Fruit fly (Drosophila melanogaster): Measurements from ENCODE around the gene Ube3a.

Gene Ube3a

DNA sequence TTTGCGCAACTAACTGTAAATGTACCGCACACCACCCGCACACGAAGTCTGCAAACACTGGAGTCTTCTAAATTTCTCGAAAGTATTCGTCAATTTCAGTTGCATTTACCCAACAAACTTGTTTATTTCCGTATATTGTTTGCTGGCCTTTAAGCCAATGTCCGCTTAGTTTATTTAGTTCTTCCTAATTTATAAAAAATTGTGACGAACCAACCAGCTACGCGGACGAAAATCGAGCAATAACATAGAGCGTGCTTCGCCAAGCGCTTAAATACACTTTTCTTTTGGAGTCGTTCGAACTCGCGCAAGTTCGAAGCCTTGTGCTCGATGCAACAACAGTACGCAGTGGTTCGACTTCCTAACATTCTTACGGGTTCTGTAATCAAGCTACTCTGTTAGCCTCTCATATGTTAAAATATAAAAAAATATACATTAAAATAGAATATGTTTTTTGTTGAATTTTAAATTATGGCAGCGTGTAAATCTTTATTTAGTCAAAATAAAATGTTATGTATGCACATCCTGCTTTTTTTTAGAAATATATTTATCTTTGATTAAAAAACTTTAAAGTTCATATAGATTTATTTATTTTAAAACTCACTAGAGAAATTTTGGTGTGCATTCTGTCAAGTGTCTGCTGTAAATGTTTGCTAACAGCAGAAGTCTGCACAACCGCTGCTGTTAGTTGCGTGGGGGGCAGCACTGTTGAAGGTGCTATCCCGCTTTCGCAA, 12.9 kb downstream of the Ube3a start, which contains the start of gene GlcAT-P:
Gene GlcAT-P (minus strand): TSS at position 246 of the 731 bp plus-strand sequence.
- no peak for TF ChIP-seq Sin3A (optimal IDR thresholded peaks at IDR 0.05)
- TF ChIP-seq psq (optimal IDR thresholded peaks at IDR 0.05), result no peak
- no peak for TF ChIP-seq Myc (optimal IDR thresholded peaks at IDR 0.05)
- TF ChIP-seq h (optimal IDR thresholded peaks at IDR 0.05), result no peak
- TF ChIP-seq ttk (optimal IDR thresholded peaks at IDR 0.05), result no peak
- TF ChIP-seq insv (optimal IDR thresholded peaks at IDR 0.05), result no peak

DNA sequence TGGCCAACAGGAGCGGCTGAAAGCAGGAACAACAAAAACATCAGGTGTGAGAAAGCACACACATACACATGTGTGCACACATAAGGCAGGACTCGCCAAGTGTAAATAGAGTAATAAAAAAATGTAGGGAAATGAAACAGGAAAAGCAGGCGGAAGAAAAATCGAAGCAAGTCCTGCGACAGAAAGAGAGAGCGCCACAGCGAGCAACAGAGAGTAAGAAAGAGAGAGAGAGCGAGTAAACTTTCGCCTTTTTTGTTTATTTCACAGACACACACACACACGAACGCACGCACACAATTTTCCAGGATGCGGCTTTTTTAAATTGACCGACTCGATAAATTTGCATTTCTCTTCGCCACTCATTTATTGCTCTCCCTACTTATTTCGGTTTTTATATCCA, 13.5 kb downstream of the Ube3a start:
- TF ChIP-seq Myc (optimal IDR thresholded peaks at IDR 0.05), result no peak
- no peak for TF ChIP-seq psq (optimal IDR thresholded peaks at IDR 0.05)
- no peak for TF ChIP-seq insv (optimal IDR thresholded peaks at IDR 0.05)
- no peak for TF ChIP-seq h (optimal IDR thresholded peaks at IDR 0.05)
- TF ChIP-seq ttk (optimal IDR thresholded peaks at IDR 0.05), result no peak
- no peak for TF ChIP-seq Sin3A (optimal IDR thresholded peaks at IDR 0.05)

DNA sequence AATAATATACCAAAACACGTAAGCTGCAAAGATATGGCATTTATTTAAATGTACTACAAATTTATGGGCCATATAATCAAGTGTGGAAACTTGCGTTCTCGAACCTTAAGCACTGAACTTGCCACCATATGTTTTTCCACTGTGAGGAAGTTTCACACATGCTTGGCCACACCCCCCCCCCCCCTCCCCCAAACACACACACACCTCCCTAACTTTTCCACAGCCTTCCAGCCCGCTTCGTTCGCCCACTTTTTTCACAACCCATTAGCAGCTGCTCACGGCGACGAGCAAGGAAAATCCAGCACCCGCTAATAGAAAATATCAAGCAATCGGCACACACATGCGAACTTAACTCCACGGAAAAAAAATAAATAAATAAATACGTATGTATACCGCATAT, 15.1 kb downstream of the Ube3a start:
- no peak for TF ChIP-seq Sin3A (optimal IDR thresholded peaks at IDR 0.05)
- no peak for TF ChIP-seq psq (optimal IDR thresholded peaks at IDR 0.05)
- no peak for TF ChIP-seq insv (optimal IDR thresholded peaks at IDR 0.05)
- no peak for TF ChIP-seq Myc (optimal IDR thresholded peaks at IDR 0.05)
- no peak for TF ChIP-seq ttk (optimal IDR thresholded peaks at IDR 0.05)
- TF ChIP-seq h (optimal IDR thresholded peaks at IDR 0.05), result no peak

dm6 chr3L:11190022-11190421, 20.4 kb downstream of the Ube3a start:
- TF ChIP-seq h (optimal IDR thresholded peaks at IDR 0.05) (no peak), insv (optimal IDR thresholded peaks at IDR 0.05) (no peak), ttk (optimal IDR thresholded peaks at IDR 0.05) (no peak), psq (optimal IDR thresholded peaks at IDR 0.05) (no peak), Sin3A (optimal IDR thresholded peaks at IDR 0.05) (no peak), Myc (optimal IDR thresholded peaks at IDR 0.05) (no peak)

DNA sequence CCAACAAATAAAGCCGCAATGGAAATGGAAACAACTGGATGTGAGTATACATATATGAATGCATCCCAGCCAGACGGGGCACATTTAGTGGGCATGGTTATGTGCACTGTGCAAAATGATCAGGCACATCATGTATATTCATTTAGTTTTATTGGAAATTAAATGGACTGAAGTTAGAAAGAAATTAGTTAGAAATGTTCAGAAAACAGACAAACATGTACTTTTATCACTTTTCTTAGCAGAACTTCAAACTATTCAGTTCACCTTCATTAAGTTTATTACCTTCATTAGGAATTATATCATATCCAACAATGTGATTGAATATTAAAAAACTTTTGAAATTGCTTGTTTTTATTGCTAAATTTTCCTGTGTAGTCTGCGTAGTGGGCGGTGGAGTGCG, 23.6 kb downstream of the Ube3a start:
- TF ChIP-seq psq (optimal IDR thresholded peaks at IDR 0.05) (no peak), Sin3A (optimal IDR thresholded peaks at IDR 0.05) (no peak), ttk (optimal IDR thresholded peaks at IDR 0.05) (no peak), insv (optimal IDR thresholded peaks at IDR 0.05) (no peak), Myc (optimal IDR thresholded peaks at IDR 0.05) (no peak), h (optimal IDR thresholded peaks at IDR 0.05) (no peak)

dm6 chr3L:11183965-11184364, 26.4 kb downstream of the Ube3a start:
- TF ChIP-seq ttk (optimal IDR thresholded peaks at IDR 0.05), result no peak

DNA sequence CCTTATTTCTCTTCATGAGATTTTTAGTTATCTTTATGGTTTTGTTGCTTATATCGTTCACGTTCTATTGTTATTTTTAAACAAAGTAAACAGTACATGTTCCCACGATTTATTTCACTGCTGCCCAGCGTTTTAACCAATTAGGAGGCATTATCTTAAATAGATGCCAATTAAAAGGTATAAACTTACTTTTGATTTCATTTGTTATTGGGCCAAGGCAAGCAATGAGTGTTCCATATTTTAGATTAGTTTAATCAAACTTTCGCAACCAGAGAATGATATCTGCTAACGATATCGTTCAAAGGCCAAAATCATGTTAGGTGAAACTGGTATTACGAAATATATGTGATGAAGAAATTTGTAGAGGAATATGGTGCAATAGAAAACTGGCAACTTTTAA, 27.4 kb downstream of the Ube3a start:
- TF ChIP-seq Myc (optimal IDR thresholded peaks at IDR 0.05), result no peak

- TF ChIP-seq Myc (optimal IDR thresholded peaks at IDR 0.05), result no peak
These were observed 37.3 kb downstream of the Ube3a start, which contains the start of gene CG14142 for dm6 chr3L:11173049-11173564. Gene CG14142 (plus strand): TSS chr3L:11173514.

DNA sequence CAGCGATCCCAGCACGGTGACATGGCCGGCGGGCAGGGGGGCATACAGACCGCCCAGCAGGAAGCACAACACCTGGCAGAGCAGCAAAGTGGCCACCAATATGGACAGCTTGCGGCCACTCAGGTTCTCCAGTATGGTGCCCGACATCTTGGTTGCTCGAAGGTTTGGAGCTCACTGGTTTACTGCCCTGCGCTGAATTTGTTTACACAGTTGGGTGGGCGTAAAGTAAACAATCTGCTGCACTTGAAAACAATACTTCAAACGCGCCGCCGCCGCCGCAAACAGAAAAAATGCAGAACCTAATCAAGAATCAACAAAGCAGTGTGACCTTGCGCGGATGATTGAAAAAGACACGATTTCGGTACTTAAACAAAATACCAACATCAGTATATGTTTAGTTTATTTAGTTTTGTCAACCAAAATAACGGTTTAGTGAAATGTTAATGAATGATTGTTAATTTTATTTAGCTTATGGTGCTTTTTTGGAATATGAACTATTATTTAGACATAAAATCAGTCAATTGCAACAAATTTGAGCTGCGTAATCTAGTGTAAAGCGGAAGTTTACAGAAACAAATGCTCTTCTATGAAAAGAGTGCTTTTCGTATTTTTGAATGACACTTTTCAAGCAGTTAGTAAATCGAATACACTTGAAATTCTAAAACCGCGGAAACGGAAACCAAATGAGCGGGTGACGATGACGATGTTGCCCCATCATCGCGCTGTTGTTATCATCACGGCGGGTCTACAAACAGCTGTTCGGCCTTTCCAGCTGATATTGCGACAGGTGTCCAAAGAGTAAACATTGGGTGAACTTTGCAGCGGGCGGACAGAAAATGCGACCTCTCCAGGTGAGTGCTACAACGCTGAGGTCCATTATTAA, 40.8 kb downstream of the Ube3a start, which contains the start of the genes wls and Adck5:
Gene wls (minus strand): TSS at position 327 of the 883 bp plus-strand sequence.
Gene Adck5 (plus strand): TSS at position 519 of the 883 bp plus-strand sequence.
- TF ChIP-seq insv (optimal IDR thresholded peaks at IDR 0.05), result no peak
- TF ChIP-seq Myc (optimal IDR thresholded peaks at IDR 0.05), result no peak
- no peak for TF ChIP-seq psq (optimal IDR thresholded peaks at IDR 0.05)
- no peak for TF ChIP-seq h (optimal IDR thresholded peaks at IDR 0.05)

DNA sequence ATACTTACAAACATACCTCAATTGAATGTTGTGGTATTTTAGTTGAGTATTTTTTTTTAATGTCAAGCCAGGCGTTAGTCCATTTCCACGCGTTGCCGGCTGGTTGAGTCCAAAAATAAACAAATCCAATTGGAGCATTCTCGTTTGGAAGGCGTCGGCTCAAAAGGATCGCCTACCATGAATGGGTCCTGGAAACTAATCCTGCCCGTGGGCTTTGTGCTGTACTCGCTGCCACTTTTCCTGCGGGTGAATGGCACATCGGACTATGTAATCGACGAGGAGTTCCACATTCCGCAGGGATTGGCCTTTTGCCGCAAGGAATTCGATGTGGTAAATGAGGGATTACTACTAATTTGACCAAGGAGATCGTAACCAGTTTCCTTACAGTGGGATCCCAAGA, 45.5 kb downstream of the Ube3a start, which contains the start of gene Alg10:
Gene Alg10 (plus strand): TSS at position 73 of the 400 bp plus-strand sequence.
- no peak for TF ChIP-seq ttk (optimal IDR thresholded peaks at IDR 0.05)
- no peak for TF ChIP-seq psq (optimal IDR thresholded peaks at IDR 0.05)
- no peak for TF ChIP-seq Myc (optimal IDR thresholded peaks at IDR 0.05)
- no peak for TF ChIP-seq h (optimal IDR thresholded peaks at IDR 0.05)

Data from Kc167 (cell line).